Worm (Caenorhabditis elegans): ENCODE measurements around the gene K03H1.9.
A peak's percentile ranks its signal among the peaks of the same experiment; 100 is the strongest.

The K03H1.9 gene

DNA sequence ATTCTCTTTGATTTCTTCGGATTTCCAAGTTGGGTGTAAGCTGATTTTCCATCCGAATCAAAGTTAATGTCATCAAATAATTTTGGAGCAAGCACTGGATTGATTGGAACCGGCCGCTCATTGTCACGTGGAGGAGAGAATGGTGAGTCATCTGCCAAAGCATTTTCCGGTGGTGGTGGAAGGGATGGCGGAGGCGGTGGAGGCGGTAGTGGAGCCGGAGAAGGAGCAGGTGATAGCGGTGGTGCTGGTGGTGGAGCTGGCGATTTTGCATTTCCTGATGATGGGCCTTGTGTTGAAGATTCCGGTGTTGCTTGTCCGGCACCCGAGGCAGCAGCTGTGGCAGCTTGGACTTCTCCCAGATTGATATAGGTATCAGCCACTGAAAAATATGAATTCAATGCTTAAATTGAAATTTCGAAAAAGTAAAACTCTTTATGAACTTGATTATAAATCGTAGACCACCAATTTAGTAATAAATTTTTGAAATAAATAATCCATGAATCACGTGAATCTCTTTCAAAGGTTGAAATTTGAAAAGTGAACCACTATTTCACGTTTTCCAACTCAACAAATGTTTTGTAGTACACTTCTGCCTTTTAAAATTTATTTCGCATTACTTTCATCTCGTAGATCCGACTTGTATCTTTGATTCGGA lies at the start of gene K03H1.9, which contains the start of gene K03H1.12:
Gene K03H1.9 (minus strand): TSS at position 471 of the 655 bp plus-strand sequence.
Gene K03H1.12 (plus strand): TSS at position 605 of the 655 bp plus-strand sequence.
- TF ChIP-seq set-16 (GFP tag; IDR thresholded peaks at IDR 0.05) (peak; percentile 87), egl-43 (GFP tag; IDR thresholded peaks at IDR 0.05) (0 out of 2 replicates have a peak, but pooled peaks have one; percentile 50), snpc-4 (tag; optimal IDR thresholded peaks at IDR 0.05) (no peak), vab-7 (GFP tag; IDR thresholded peaks at IDR 0.05) (no peak)

DNA sequence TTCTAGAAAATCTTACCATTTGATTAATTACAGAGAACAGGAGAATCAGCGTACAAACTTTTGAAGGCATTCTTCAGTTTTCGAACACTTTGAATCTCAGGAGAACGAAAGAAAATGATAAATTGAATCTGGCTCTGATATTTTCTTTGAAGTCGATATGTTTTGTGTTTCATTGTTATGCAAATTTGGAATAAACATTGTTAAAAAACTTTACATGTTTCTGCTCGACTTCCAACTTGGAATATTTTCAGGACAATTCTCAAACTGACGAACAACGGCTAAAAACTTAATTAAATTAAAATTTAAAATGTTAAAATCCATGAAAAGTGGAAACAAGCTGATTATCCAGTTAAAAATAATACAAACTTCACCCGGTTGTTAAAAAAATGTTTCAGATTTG lies 47.1 kb upstream of the K03H1.9 start, which contains the start of gene C05B5.1:
Gene C05B5.1 (minus strand): TSS at position 101 of the 400 bp plus-strand sequence.
- no peak for TF ChIP-seq lin-1 (GFP tag; IDR thresholded peaks at IDR 0.05)
- TF ChIP-seq mdl-1 (tag; optimal IDR thresholded peaks at IDR 0.05) = no peak
- TF ChIP-seq zip-2 (tag; optimal IDR thresholded peaks at IDR 0.05) = no peak
- TF ChIP-seq madf-9 (GFP tag; conservative IDR thresholded peaks at IDR 0.05) = no peak
- TF ChIP-seq gei-8 (GFP tag; optimal IDR thresholded peaks at IDR 0.05) = no peak
- no peak for TF ChIP-seq lir-3 (tag; optimal IDR thresholded peaks at IDR 0.05)

DNA sequence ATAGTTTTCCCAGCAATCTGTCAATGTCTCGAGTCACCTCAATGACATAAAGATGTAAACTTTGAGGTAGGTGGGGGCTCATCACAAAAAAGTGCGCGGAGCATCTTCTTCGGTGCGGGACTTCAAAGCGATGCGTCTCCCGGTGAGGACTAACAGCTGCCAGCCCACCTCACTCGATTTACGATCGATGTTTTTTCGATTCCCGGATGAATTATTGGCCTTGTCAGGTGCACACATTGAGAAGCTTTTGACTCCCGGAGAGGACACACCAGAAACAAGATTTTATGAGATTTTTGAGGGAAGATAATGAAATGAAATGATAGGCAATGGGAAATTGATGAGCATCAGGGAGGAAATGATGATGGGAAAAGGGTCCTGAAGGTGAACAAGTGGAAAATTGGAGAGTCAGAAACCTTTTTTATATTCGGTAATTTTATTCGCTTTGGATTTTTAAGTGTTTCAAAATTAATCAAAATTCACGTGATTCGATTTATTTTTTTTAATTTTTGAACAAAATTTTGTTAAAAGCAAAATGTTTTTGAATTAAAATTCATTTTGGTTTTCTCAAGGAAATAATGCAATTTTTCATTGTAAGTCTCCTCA lies 45.6 kb upstream of the K03H1.9 start, which contains the start of gene C05B5.12:
Gene C05B5.12 (plus strand): TSS at position 553 of the 603 bp plus-strand sequence.
- TF ChIP-seq madf-9 (GFP tag; conservative IDR thresholded peaks at IDR 0.05) = no peak
- peak; percentile 61 for TF ChIP-seq aha-1 (tag)

DNA sequence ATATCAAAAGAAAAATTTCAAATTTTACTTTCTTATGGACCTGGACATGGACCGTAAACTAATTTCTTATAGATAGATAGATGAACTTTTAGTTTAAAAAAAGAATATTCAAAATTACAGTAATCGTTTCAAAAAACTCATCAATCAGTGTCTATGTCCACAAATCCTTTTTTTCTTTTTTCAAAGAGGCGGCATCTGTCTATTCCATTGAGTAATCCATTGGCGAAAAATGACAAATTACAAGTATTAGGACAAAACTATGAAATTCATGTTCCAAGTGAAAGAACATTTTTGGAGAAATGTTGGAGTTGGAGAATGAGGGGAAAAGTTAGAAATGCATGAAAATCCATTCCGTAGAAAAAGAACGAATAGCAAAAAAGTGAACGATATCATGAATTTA lies 44.3 kb upstream of the K03H1.9 start:
- TF ChIP-seq sdz-12 (GFP tag; optimal IDR thresholded peaks at IDR 0.05) (no peak), fos-1 (tag; optimal IDR thresholded peaks at IDR 0.05) (no peak), madf-5 (GFP tag; IDR thresholded peaks at IDR 0.05) (no peak), ceh-28 (tag; optimal IDR thresholded peaks at IDR 0.05) (no peak), php-3 (GFP tag; IDR thresholded peaks at IDR 0.05) (no peak), ctbp-1 (GFP tag; IDR thresholded peaks at IDR 0.05) (no peak), lsy-2 (tag; optimal IDR thresholded peaks at IDR 0.05) (no peak), nhr-102 (tag; optimal IDR thresholded peaks at IDR 0.05) (no peak)

DNA sequence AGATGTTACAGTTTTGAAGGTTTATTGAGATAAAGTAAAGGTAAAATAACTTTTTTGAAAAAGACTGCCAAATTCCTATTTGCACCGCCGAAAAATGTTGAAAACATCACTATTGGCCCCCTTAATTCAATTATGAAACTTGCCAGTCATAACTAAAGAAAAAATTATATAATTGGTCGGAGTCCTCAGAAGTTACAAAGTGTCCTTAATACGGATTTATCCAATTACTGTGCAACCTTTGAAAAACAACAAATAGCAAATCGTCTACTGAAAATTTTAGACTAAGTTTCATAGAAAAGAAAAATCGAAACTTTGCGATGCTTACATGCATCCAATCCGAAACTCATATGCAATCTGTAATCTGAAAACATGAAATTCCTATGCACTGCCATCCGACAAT lies 43.3 kb upstream of the K03H1.9 start:
- TF ChIP-seq lsy-2 (tag; optimal IDR thresholded peaks at IDR 0.05) (no peak), aha-1 (tag) (peak; percentile 65)

DNA sequence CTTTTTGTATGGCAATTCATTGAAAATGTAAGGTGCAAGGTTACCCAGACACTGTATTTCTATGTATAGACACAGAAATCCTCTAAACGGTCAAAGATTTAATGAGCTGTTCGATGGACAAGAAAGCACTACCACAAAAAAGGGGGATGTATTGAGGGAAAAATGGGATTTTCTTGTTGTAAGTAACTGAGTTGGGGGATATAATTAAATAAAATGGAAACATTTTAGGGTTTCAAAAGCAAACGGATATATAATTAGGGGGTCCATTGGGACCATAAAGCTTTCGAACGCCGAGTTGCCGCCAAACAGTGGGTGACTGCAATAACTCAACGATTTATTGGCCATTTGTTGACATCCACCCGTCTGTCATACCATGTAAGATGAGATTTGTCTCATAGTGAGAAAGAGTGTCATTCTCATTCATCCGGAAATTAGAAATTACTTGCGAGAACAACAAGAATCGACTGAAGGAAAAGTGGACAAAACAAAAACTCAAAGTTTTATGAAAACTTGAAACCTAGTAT lies 40.9 kb upstream of the K03H1.9 start:
- TF ChIP-seq php-3 (GFP tag; IDR thresholded peaks at IDR 0.05) (no peak), aha-1 (tag) (peak; percentile 66), unc-62 (GFP tag; optimal IDR thresholded peaks at IDR 0.05 in 1 of 2) (peak in 1 of 2 experiments; percentile 58), unc-62 (tag; optimal IDR thresholded peaks at IDR 0.05) (no peak)

DNA sequence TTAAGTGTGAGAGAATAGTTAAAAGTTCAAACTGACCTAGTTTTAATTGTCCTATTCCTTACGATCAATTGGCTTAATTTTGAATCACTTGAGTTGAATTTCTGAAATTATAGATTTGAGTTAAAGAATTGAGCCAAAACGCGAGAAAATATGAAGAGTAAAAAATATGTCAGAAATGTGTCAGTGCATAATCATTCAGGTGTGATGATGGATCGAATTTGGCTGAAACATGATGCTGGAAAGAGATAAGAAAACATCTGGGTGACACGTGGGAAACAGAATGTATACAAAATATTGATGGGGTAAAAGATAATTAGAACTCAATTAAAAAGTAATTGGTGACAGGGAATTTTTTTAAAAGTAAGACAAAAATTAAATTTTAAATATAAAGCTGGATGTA lies 32.5 kb upstream of the K03H1.9 start, which contains the start of gene R10E12.2:
Gene R10E12.2 (minus strand): TSS at position 101 of the 400 bp plus-strand sequence.
- no peak for TF ChIP-seq mes-2 (tag; optimal IDR thresholded peaks at IDR 0.05; ENCODE audit: poor library complexity, severe bottlenecking)
- no peak for TF ChIP-seq egl-27 (tag; optimal IDR thresholded peaks at IDR 0.05)
- TF ChIP-seq dve-1 (tag; optimal IDR thresholded peaks at IDR 0.05; ENCODE audit: insufficient read depth) = no peak
- no peak for TF ChIP-seq snpc-1.2 (GFP tag; IDR thresholded peaks at IDR 0.05)
- TF ChIP-seq lin-13 (GFP tag; optimal IDR thresholded peaks at IDR 0.05) = no peak
- no peak for TF ChIP-seq zip-11 (GFP tag; IDR thresholded peaks at IDR 0.05)
- no peak for TF ChIP-seq dpl-1 (GFP tag; optimal IDR thresholded peaks at IDR 0.05)
- TF ChIP-seq Y105C5A.15 (GFP tag; IDR thresholded peaks at IDR 0.05) = no peak
- no peak for TF ChIP-seq nhr-77 (tag; optimal IDR thresholded peaks at IDR 0.05)
- TF ChIP-seq tra-1 (GFP tag; IDR thresholded peaks at IDR 0.05) = no peak
- TF ChIP-seq hlh-11 (tag; optimal IDR thresholded peaks at IDR 0.05) = no peak
- TF ChIP-seq ZK337.2 (GFP tag; IDR thresholded peaks at IDR 0.05) = no peak

Measured in whole organism, L4 larva.